Worm (Caenorhabditis elegans): ENCODE results near the gene C54E4.5.

ce11 chrIV:2198741-2199140, 49.6 kb upstream of the C54E4.5 start, which contains the start of gene Y71G10AR.4:
- TF ChIP-seq zim-3 (tag; optimal IDR thresholded peaks at IDR 0.05): no peak
- TF ChIP-seq Y53G8AR.9 (GFP tag; conservative IDR thresholded peaks at IDR 0.05): no peak
- TF ChIP-seq sdz-38 (tag; optimal IDR thresholded peaks at IDR 0.05): no peak
- no peak for TF ChIP-seq ceh-91 (GFP tag; IDR thresholded peaks at IDR 0.05)
- TF ChIP-seq pha-4 (tag; optimal IDR thresholded peaks at IDR 0.05): no peak
- TF ChIP-seq C17E4.6 (GFP tag; IDR thresholded peaks at IDR 0.05): no peak
- TF ChIP-seq nhr-120 (GFP tag; IDR thresholded peaks at IDR 0.05): no peak
- TF ChIP-seq him-1 (tag; optimal IDR thresholded peaks at IDR 0.05): no peak
- no peak for TF ChIP-seq mel-28 (tag; optimal IDR thresholded peaks at IDR 0.05; ENCODE audit: borderline replicate concordance)
- TF ChIP-seq hmg-20 (GFP tag; IDR thresholded peaks at IDR 0.05): no peak
